Worm (Caenorhabditis elegans) whole organism, young adult: Measurements from ENCODE around the gene F08H9.2.
A peak's percentile ranks its signal among the peaks of the same experiment; 100 is the strongest.

ENCODE experiments used
- B0035.1 ChIP-seq: sonication (generic microtip); optimal IDR thresholded peaks from 2 replicates; lab custom pipeline; 2016; ENCODE audit warnings: missing genetic modification characterization, mild to moderate bottlenecking, missing compliant biosample characterization, missing genotype, missing genetic modification reagents
- F33H1.4 ChIP-seq: fragments of 200-800 bp; sonication (Bioruptor generic); IDR thresholded peaks from 2 replicates; pipeline ENCODE4 v1.3.6; 2022; ENCODE audit warnings: missing genetic modification reagents, missing genetic modification characterization, missing compliant biosample characterization
- F55B11.4 ChIP-seq: sonication (generic microtip); optimal IDR thresholded peaks from 2 replicates; lab custom pipeline; 2016; ENCODE audit warnings: missing compliant biosample characterization, missing genetic modification characterization, borderline replicate concordance; ENCODE audit not compliant: insufficient read depth
- K11D2.4 ChIP-seq: fragments of 200-800 bp; sonication (Bioruptor generic); IDR thresholded peaks from 2 replicates; pipeline ENCODE4 v1.3.6; 2022; ENCODE audit warnings: missing genetic modification reagents, missing genetic modification characterization, missing compliant biosample characterization
- Y53F4B.3 ChIP-seq: fragments of 200-800 bp; sonication (Bioruptor generic); IDR thresholded peaks from 2 replicates; pipeline ENCODE4 v1.3.6; 2022; ENCODE audit warnings: missing genetic modification reagents, missing genetic modification characterization, missing compliant biosample characterization
- Y95B8A.8 ChIP-seq: fragments of 200-800 bp; sonication (Bioruptor generic); IDR thresholded peaks from 2 replicates; pipeline ENCODE4 v1.3.6; 2022; ENCODE audit warnings: missing genetic modification reagents, missing genetic modification characterization, missing compliant biosample characterization
- aptf-2 ChIP-seq: fragments of 200-800 bp; sonication (Bioruptor generic); conservative IDR thresholded peaks from 2 replicates; pipeline ENCODE4 v1.3.6; 2022; ENCODE audit warnings: missing genetic modification reagents, missing genetic modification characterization, missing compliant biosample characterization
- aptf-3 ChIP-seq: fragments of 200-800 bp; sonication (Bioruptor generic); IDR thresholded peaks from 2 replicates; pipeline ENCODE4 v1.3.6; 2022; ENCODE audit warnings: missing genetic modification characterization, missing compliant biosample characterization
- cebp-1 ChIP-seq, 2 experiments: fragments of 200-800 bp in 1 of 2; sonication (Bioruptor generic) in 1 of 2; sonication (generic microtip) in 1 of 2; IDR thresholded peaks in 1 of 2; optimal IDR thresholded peaks in 1 of 2; 2 replicates each; pipeline versions ENCODE4 v1.3.6 to Lab custom; 2017 to 2022; ENCODE audit warnings: missing compliant biosample characterization in 2 of 2, missing genetic modification characterization in 2 of 2, mild to moderate bottlenecking in 1 of 2, missing genetic modification reagents in 1 of 2, moderate library complexity in 1 of 2
- ceh-58 ChIP-seq: fragments of 200-800 bp; sonication (Bioruptor generic); IDR thresholded peaks from 2 replicates; pipeline ENCODE4 v1.3.6; 2022; ENCODE audit warnings: missing genetic modification characterization, missing compliant biosample characterization
- ceh-79 ChIP-seq: sonication (generic microtip); optimal IDR thresholded peaks from 2 replicates; lab custom pipeline; 2017; ENCODE audit warnings: mild to moderate bottlenecking, missing genetic modification characterization, missing compliant biosample characterization
- ceh-91 ChIP-seq: fragments of 200-800 bp; sonication (Bioruptor generic); IDR thresholded peaks from 2 replicates; pipeline ENCODE4 v1.3.6; 2022; ENCODE audit warnings: missing genetic modification reagents, missing genetic modification characterization, missing compliant biosample characterization
- die-1 ChIP-seq: sonication (generic microtip); optimal IDR thresholded peaks from 2 replicates; lab custom pipeline; 2016; ENCODE audit warnings: missing genotype, mild to moderate bottlenecking, missing genetic modification characterization, missing compliant biosample characterization
- dox-1 ChIP-seq: fragments of 200-800 bp; sonication (Bioruptor generic); IDR thresholded peaks from 2 replicates; pipeline ENCODE4 v1.3.6; 2022; ENCODE audit warnings: missing genetic modification reagents, missing genetic modification characterization, missing compliant biosample characterization
- efl-1 ChIP-seq: fragments of 150-350 bp; optimal IDR thresholded peaks from 2 replicates; lab custom pipeline; 2014; ENCODE audit warnings: missing biosample characterization, missing genetic modification reagents, missing genetic modification characterization
- fkh-3 ChIP-seq: sonication (generic microtip); optimal IDR thresholded peaks from 2 replicates; lab custom pipeline; 2016; ENCODE audit warnings: mild to moderate bottlenecking, missing genetic modification characterization, missing compliant biosample characterization
- gei-17 ChIP-seq: fragments of 200-800 bp; sonication (Bioruptor generic); optimal IDR thresholded peaks from 2 replicates; lab custom pipeline; 2018; ENCODE audit warnings: mild to moderate bottlenecking, missing genetic modification characterization, missing compliant biosample characterization
- hlh-12 ChIP-seq: sonication (generic microtip); optimal IDR thresholded peaks from 2 replicates; lab custom pipeline; 2016; ENCODE audit warnings: missing genetic modification characterization, missing compliant biosample characterization
- hsf-1 ChIP-seq: fragments of 200-800 bp; sonication (Bioruptor generic); IDR thresholded peaks from 2 replicates; pipeline ENCODE4 v1.3.6; 2022; ENCODE audit warnings: missing genetic modification reagents, missing genetic modification characterization, missing compliant biosample characterization
- lag-1 ChIP-seq: fragments of 200-800 bp; sonication (Bioruptor generic); IDR thresholded peaks from 2 replicates; pipeline ENCODE4 v1.3.6; 2022; ENCODE audit warnings: missing genetic modification reagents, missing genetic modification characterization, missing compliant biosample characterization
- let-607 ChIP-seq, 2 experiments: fragments of 200-800 bp in 1 of 2; sonication (Bioruptor generic) in 1 of 2; sonication (generic microtip) in 1 of 2; optimal IDR thresholded peaks; 2 replicates each; lab custom pipeline; 2016 to 2018; ENCODE audit warnings: mild to moderate bottlenecking in 2 of 2, missing compliant biosample characterization in 2 of 2, missing genetic modification characterization in 2 of 2, moderate library complexity in 2 of 2, missing genotype in 1 of 2
- lsy-27 ChIP-seq: sonication (generic microtip); optimal IDR thresholded peaks from 2 replicates; lab custom pipeline; 2017; ENCODE audit warnings: missing genetic modification characterization, mild to moderate bottlenecking, missing compliant biosample characterization, antibody characterized with exemption, missing genotype, borderline replicate concordance; ENCODE audit not compliant: insufficient read depth
- madf-10 ChIP-seq: sonication (generic microtip); optimal IDR thresholded peaks from 2 replicates; lab custom pipeline; 2016; ENCODE audit warnings: mild to moderate bottlenecking, missing genetic modification characterization, missing compliant biosample characterization
- madf-3 ChIP-seq: fragments of 200-800 bp; sonication (Bioruptor generic); IDR thresholded peaks from 2 replicates; pipeline ENCODE4 v1.3.6; 2022; ENCODE audit warnings: missing genetic modification reagents, missing genetic modification characterization, missing compliant biosample characterization
- madf-6 ChIP-seq: fragments of 200-800 bp; sonication (Bioruptor generic); IDR thresholded peaks from 2 replicates; pipeline ENCODE4 v1.3.6; 2022; ENCODE audit warnings: missing genetic modification reagents, missing genetic modification characterization, missing compliant biosample characterization
- mcd-1 ChIP-seq: fragments of 200-800 bp; sonication (Bioruptor generic); IDR thresholded peaks from 2 replicates; pipeline ENCODE4 v1.3.6; 2022; ENCODE audit warnings: missing genetic modification reagents, missing genetic modification characterization, missing compliant biosample characterization
- mes-4 ChIP-seq: sonication (generic microtip); optimal IDR thresholded peaks from 2 replicates; lab custom pipeline; 2016; ENCODE audit warnings: missing genotype, missing genetic modification characterization, missing compliant biosample characterization
- nhr-80 ChIP-seq: sonication (generic microtip); optimal IDR thresholded peaks from 2 replicates; lab custom pipeline; 2016; ENCODE audit warnings: missing genetic modification characterization, missing compliant biosample characterization
- rcor-1 ChIP-seq: fragments of 200-800 bp; sonication (Bioruptor generic); IDR thresholded peaks from 2 replicates; pipeline ENCODE4 v1.3.6; 2022; ENCODE audit warnings: missing genetic modification reagents, missing genetic modification characterization, missing compliant biosample characterization
- rpc-1 ChIP-seq, 2 experiments: fragments of 150-350 bp in 1 of 2; sonication (generic microtip) in 1 of 2; optimal IDR thresholded peaks; 2 replicates each; lab custom pipeline; 2014 to 2018; ENCODE audit warnings: missing biosample characterization in 1 of 2, missing genetic modification characterization in 1 of 2, missing genetic modification reagents in 1 of 2, missing genotype in 1 of 2
- snpc-3.4 ChIP-seq: sonication (generic microtip); optimal IDR thresholded peaks from 2 replicates; lab custom pipeline; 2017; ENCODE audit warnings: missing genetic modification characterization, mild to moderate bottlenecking, missing compliant biosample characterization, antibody characterized with exemption, moderate library complexity, missing genotype, missing genetic modification reagents
- zfh-2 ChIP-seq: fragments of 200-800 bp; sonication (Bioruptor generic); conservative IDR thresholded peaks from 2 replicates; pipeline ENCODE4 v1.3.6; 2022; ENCODE audit warnings: missing genetic modification reagents, missing genetic modification characterization, missing compliant biosample characterization
- zim-3 ChIP-seq: sonication (generic microtip); optimal IDR thresholded peaks from 2 replicates; lab custom pipeline; 2017; ENCODE audit warnings: mild to moderate bottlenecking, missing genetic modification characterization, moderate library complexity, missing compliant biosample characterization
- ztf-25 ChIP-seq: fragments of 200-800 bp; sonication (Bioruptor generic); IDR thresholded peaks from 2 replicates; pipeline ENCODE4 v1.3.6; 2022; ENCODE audit warnings: missing genetic modification reagents, missing genetic modification characterization, missing compliant biosample characterization
- ztf-26 ChIP-seq: sonication (generic microtip); optimal IDR thresholded peaks from 2 replicates; lab custom pipeline; 2017; ENCODE audit warnings: missing genetic modification characterization, missing compliant biosample characterization

Gene F08H9.2

DNA sequence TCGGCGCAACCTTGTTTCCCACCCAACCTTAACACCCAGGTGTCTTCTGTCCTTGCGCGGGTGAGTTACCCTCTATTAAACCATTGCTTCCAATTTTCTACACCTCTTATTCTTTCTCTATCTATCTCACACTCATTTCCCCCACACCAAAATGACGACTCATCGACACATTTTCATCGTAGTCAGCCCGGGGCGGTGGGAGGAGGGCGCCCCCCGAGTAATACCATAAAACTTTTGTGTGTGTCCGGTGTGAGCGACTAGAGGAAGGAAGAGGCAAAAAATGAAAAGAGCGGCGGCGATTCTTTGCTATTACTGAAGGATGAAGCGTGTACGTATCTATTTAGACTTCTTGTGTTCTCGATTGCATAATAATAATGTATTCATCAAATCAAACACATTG is 44.3 kb downstream of the F08H9.2 start:
- peak; percentile 43 for TF ChIP-seq nhr-80 (tag; lab: Kevin White, UChicago)
- no peak for TF ChIP-seq ztf-26 (tag; lab: Kevin White, UChicago)
- no peak for TF ChIP-seq madf-6 (GFP tag; lab: Robert Waterston, UW)
- TF ChIP-seq lsy-27: no peak
- no peak for TF ChIP-seq mes-4 (tag; lab: Kevin White, UChicago)
- TF ChIP-seq dox-1 (GFP tag; lab: Robert Waterston, UW): 0 out of 2 replicates have a peak, but pooled peaks have one; percentile 15
- TF ChIP-seq zfh-2 (GFP tag; lab: Robert Waterston, UW): peak; percentile 37; the same call in 1 of the 2 replicates

DNA sequence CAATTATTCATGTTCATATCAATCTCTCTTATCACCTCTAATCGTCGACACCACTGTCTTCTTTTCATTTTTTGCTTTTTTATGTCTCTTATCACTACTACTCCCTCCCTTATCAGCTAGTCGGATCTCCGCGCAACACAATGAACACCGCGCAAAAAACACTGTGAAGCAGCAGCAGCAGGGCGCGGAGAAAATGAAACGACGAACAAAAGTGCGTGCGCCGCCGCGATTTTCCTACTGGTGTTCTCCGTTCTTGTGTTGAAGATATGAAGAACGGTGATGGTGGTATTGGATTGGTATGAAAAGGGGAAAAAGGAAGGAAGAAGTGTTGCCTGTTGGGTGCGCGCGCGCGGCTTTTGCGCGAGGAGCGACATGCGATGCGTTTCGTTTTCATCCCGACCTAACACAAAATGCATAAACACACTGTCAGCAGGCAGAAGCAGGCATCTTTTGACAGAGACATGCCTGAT is 45.3 kb downstream of the F08H9.2 start:
- TF ChIP-seq nhr-80 (tag; lab: Kevin White, UChicago) (peak; percentile 78), hlh-12 (tag; lab: Kevin White, UChicago) (no peak), K11D2.4 (GFP tag; lab: Robert Waterston, UW) (no peak), madf-6 (GFP tag; lab: Robert Waterston, UW) (no peak), cebp-1 (GFP tag; IDR thresholded peaks at IDR 0.05; lab: Robert Waterston, UW) (no peak), cebp-1 (tag; optimal IDR thresholded peaks at IDR 0.05; lab: Kevin White, UChicago) (no peak), madf-10 (tag; lab: Kevin White, UChicago) (no peak), snpc-3.4 (no peak), aptf-2 (GFP tag; lab: Robert Waterston, UW) (no peak), aptf-3 (GFP tag; lab: Robert Waterston, UW) (no peak), mcd-1 (GFP tag; lab: Robert Waterston, UW) (no peak), die-1 (no peak), hsf-1 (GFP tag; lab: Robert Waterston, UW) (no peak), gei-17 (GFP tag; lab: Kevin White, UChicago) (no peak), zim-3 (tag; lab: Kevin White, UChicago) (no peak), F55B11.4 (no peak), ztf-25 (0 out of 2 replicates have a peak, but pooled peaks have one; percentile 15), Y53F4B.3 (GFP tag; lab: Robert Waterston, UW) (no peak), fkh-3 (no peak), ceh-79 (tag; lab: Kevin White, UChicago) (no peak), lsy-27 (no peak), zfh-2 (GFP tag; lab: Robert Waterston, UW) (peak; percentile 62), F33H1.4 (GFP tag; lab: Robert Waterston, UW) (no peak), let-607 (tag; optimal IDR thresholded peaks at IDR 0.05; lab: Kevin White, UChicago) (peak in 1 of 2 experiments; percentile 1), efl-1 (GFP tag; lab: Kevin White, UChicago) (no peak), madf-3 (GFP tag; lab: Robert Waterston, UW) (no peak), Y95B8A.8 (GFP tag; lab: Robert Waterston, UW) (no peak), dox-1 (GFP tag; lab: Robert Waterston, UW) (peak; percentile 48; the same call in 1 of the 2 replicates)
- TF ChIP-seq, all 124 proteins: peak for 5

DNA sequence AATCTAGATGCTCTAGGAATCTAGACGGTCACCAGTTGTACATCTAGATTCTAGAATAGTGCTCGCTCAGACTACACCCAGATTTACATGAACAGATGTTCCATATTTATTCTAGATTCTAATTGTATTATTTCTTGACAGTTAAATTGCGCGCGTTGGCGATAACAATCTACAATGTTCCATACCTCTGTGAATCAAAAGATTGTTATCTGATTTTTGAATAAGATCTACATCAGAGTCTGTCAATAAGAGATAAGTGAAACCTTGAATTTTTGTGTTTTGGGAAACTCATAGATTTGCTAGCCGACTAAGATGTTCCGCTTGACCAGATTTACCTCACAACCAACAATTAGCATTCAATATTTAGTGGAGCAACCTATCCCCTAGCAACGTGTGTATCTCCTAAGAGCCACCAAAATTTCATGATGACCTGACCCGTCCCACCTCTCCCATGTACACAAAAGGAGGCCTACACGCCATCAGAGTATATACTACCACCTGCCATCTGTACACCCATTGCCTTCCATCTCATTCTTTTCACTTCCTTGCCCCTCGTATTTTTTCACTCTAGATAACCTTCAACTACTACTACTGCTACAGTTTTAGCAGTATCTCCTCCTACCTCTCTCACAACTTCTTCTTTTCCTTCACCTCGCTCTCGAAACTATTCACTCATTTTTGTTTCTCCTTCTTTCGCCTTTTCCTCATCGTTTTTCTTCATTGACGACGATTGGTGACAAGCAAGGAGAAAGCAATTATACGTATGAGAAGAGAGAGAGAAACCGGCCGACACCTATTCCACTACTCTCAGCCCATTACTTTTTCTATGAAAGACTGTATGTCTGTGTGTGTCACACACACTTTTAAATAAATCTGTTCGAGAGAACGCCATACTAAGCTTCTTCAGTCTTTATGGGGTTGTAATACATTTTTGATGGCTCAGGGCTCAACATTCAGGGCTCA is 46.5 kb downstream of the F08H9.2 start:
- TF ChIP-seq rpc-1 (optimal IDR thresholded peaks at IDR 0.05; lab: Kevin White, UChicago): no peak
- TF ChIP-seq rpc-1 (tag; optimal IDR thresholded peaks at IDR 0.05; lab: Kevin White, UChicago): no peak
- TF ChIP-seq lag-1 (GFP tag; lab: Robert Waterston, UW): no peak
- TF ChIP-seq rcor-1: no peak
- no peak for TF ChIP-seq ceh-58 (GFP tag; lab: Robert Waterston, UW)
- TF ChIP-seq B0035.1: no peak
- no peak for TF ChIP-seq zim-3 (tag; lab: Kevin White, UChicago)
- TF ChIP-seq ztf-26 (tag; lab: Kevin White, UChicago): no peak
- TF ChIP-seq ceh-91 (GFP tag; lab: Robert Waterston, UW): no peak
- TF ChIP-seq, all 124 proteins: peak for 0
